Worm (Caenorhabditis elegans): ENCODE data around the gene asb-2.
A peak's percentile ranks its signal among the peaks of the same experiment; 100 is the strongest.

Gene asb-2

DNA sequence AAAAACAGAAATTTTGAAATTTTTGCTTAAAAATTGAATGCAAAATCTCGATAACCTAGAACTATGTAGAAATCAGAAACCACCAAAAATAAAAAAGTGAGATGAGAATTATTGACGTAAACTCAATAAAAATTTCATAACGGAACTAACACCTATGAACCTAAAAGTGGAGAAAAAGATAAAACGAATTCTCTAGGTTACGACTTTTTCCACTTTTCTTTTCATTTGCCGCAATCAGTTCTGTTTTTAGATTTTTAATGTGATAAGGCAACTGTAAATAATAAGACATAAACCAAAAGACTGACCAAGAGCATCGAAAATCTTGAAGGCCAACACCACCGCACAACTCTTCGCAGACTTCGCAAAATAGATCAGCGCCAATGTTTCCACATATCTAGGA is 32.5 kb downstream of the asb-2 start:
- TF ChIP-seq elt-1 (tag; optimal IDR thresholded peaks at IDR 0.05): no peak
- no peak for TF ChIP-seq nhr-21 (tag; optimal IDR thresholded peaks at IDR 0.05)
- TF ChIP-seq unc-39 (tag; optimal IDR thresholded peaks at IDR 0.05): no peak
- TF ChIP-seq ceh-82 (tag; optimal IDR thresholded peaks at IDR 0.05): no peak
- no peak for TF ChIP-seq unc-62 (GFP tag; optimal IDR thresholded peaks at IDR 0.05)
- TF ChIP-seq ztf-4 (tag; optimal IDR thresholded peaks at IDR 0.05): no peak
- no peak for TF ChIP-seq ZK546.5 (tag; optimal IDR thresholded peaks at IDR 0.05)
- no peak for TF ChIP-seq ceh-16 (tag; optimal IDR thresholded peaks at IDR 0.05)
- TF ChIP-seq gmeb-1 (tag; optimal IDR thresholded peaks at IDR 0.05): no peak
- TF ChIP-seq nhr-23 (tag; optimal IDR thresholded peaks at IDR 0.05): no peak
- no peak for TF ChIP-seq sem-4 (tag; optimal IDR thresholded peaks at IDR 0.05)
- no peak for TF ChIP-seq nhr-12 (tag; optimal IDR thresholded peaks at IDR 0.05)
- no peak for TF ChIP-seq mbf-1 (tag; optimal IDR thresholded peaks at IDR 0.05)
- TF ChIP-seq mdl-1 (tag; optimal IDR thresholded peaks at IDR 0.05): no peak
- no peak for TF ChIP-seq nhr-10 (tag; optimal IDR thresholded peaks at IDR 0.05)
- no peak for TF ChIP-seq ztf-1 (GFP tag; conservative IDR thresholded peaks at IDR 0.05)
- no peak for TF ChIP-seq ztf-11 (tag; optimal IDR thresholded peaks at IDR 0.05)
- no peak for TF ChIP-seq fos-1 (tag; optimal IDR thresholded peaks at IDR 0.05)

DNA sequence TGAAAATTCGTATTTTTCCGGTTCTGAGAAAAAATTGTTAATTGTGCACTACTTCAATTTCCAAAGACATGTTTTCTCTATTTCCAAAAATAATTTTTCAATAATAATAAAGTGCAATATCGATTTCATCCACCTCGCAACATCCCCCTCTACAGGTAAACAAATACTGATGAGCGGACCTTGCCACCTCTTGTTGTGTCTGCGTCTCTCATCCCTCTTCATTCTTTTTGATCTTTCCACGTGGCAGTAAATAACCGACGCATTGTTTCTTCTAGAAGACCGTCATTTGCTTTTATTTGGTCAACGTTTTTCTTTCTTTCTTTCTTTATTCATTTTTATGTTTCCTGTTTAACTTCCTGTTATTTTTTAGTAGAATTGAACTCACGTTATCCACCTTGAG is 33.7 kb downstream of the asb-2 start:
- TF ChIP-seq crh-2 (tag; optimal IDR thresholded peaks at IDR 0.05): peak; percentile 63
- TF ChIP-seq nhr-25 (tag; optimal IDR thresholded peaks at IDR 0.05): no peak

DNA sequence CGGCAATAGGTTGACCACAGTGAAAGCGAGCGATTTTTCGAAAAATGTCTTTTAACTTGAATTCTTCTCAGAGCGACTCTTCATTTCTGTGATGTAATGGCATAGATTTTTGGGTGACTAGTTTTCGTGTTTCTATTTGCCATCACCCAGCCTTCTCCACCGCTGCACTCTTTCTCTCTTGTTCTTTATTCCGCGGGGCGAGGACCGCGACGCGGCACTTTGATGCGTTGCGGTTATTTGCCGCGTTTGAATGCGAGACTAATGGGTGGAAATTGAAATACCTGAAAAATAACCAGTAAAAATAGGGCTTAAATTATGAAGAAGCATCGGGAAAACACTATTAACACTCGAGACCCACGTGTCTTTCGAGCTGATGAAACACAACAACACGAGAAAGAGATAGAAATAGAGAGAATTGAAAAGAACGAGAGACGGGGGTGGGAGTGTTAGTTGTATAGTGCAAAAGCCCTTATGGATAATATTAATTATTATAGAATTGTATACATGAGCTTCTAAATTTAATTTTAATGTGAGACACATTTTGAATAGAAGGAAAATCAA is 34.6 kb downstream of the asb-2 start, which contains the start of gene dgk-2:
dgk-2 (minus strand) TSS at position 281 of the 561 bp plus-strand sequence.
- no peak for TF ChIP-seq aly-2 (tag; optimal IDR thresholded peaks at IDR 0.05)
- TF ChIP-seq elt-3 (tag; optimal IDR thresholded peaks at IDR 0.05): no peak
- TF ChIP-seq unc-62 (GFP tag; optimal IDR thresholded peaks at IDR 0.05): no peak
- TF ChIP-seq lin-39 (tag; optimal IDR thresholded peaks at IDR 0.05): no peak
- TF ChIP-seq egl-27 (tag; optimal IDR thresholded peaks at IDR 0.05): no peak
- no peak for TF ChIP-seq nhr-237 (tag; optimal IDR thresholded peaks at IDR 0.05)
- TF ChIP-seq nhr-10 (tag; optimal IDR thresholded peaks at IDR 0.05): no peak
- peak in 1 of 2 experiments; percentile 8 for TF ChIP-seq mdl-1 (tag; optimal IDR thresholded peaks at IDR 0.05)
- no peak for TF ChIP-seq ceh-16 (tag; optimal IDR thresholded peaks at IDR 0.05)
- peak; percentile 54 for TF ChIP-seq C34F6.9 (tag; optimal IDR thresholded peaks at IDR 0.05)
- TF ChIP-seq mab-5 (tag; optimal IDR thresholded peaks at IDR 0.05): no peak
- TF ChIP-seq lin-11 (tag; optimal IDR thresholded peaks at IDR 0.05): no peak
- no peak for TF ChIP-seq R02D3.7 (tag; optimal IDR thresholded peaks at IDR 0.05)
- peak; percentile 19 for TF ChIP-seq nhr-25 (tag; optimal IDR thresholded peaks at IDR 0.05)
- no peak for TF ChIP-seq sma-3 (GFP tag; optimal IDR thresholded peaks at IDR 0.05)
- no peak for TF ChIP-seq nhr-21 (tag; optimal IDR thresholded peaks at IDR 0.05)
- no peak for TF ChIP-seq unc-55 (GFP tag; optimal IDR thresholded peaks at IDR 0.05)
- TF ChIP-seq snpc-4 (tag; optimal IDR thresholded peaks at IDR 0.05): no peak
- TF ChIP-seq nhr-77 (tag; optimal IDR thresholded peaks at IDR 0.05): no peak
- no peak for TF ChIP-seq ama-1 (optimal IDR thresholded peaks at IDR 0.05)
- no peak for TF ChIP-seq gmeb-1 (tag; optimal IDR thresholded peaks at IDR 0.05)
- no peak for TF ChIP-seq F13H6.1 (tag; optimal IDR thresholded peaks at IDR 0.05)
- TF ChIP-seq alr-1 (tag; optimal IDR thresholded peaks at IDR 0.05): no peak
- no peak for TF ChIP-seq nhr-6 (tag; optimal IDR thresholded peaks at IDR 0.05)
- TF ChIP-seq lsy-2 (tag; optimal IDR thresholded peaks at IDR 0.05): peak in 1 of 2 experiments; percentile 18
- TF ChIP-seq crh-2 (tag; optimal IDR thresholded peaks at IDR 0.05): peak; percentile 45
- no peak for TF ChIP-seq ztf-1 (GFP tag; conservative IDR thresholded peaks at IDR 0.05)
- no peak for TF ChIP-seq lin-13 (GFP tag; optimal IDR thresholded peaks at IDR 0.05)
- TF ChIP-seq mbf-1 (tag; optimal IDR thresholded peaks at IDR 0.05): no peak
- TF ChIP-seq elt-1 (tag; optimal IDR thresholded peaks at IDR 0.05): no peak
- peak; percentile 22 for TF ChIP-seq nhr-129 (tag; optimal IDR thresholded peaks at IDR 0.05)
- TF ChIP-seq zag-1 (tag; optimal IDR thresholded peaks at IDR 0.05): no peak
- no peak for TF ChIP-seq peb-1 (tag; optimal IDR thresholded peaks at IDR 0.05)
- TF ChIP-seq skn-1 (tag; optimal IDR thresholded peaks at IDR 0.05): no peak
- TF ChIP-seq Y55F3AM.14 (GFP tag; optimal IDR thresholded peaks at IDR 0.05): no peak
- TF ChIP-seq fos-1 (tag; optimal IDR thresholded peaks at IDR 0.05): peak; percentile 4
- TF ChIP-seq nhr-23 (tag; optimal IDR thresholded peaks at IDR 0.05): no peak
- TF ChIP-seq blmp-1 (tag; optimal IDR thresholded peaks at IDR 0.05; ENCODE audit: insufficient read depth): no peak
- TF ChIP-seq sma-9 (GFP tag; optimal IDR thresholded peaks at IDR 0.05): no peak
- TF ChIP-seq sma-9 (tag; optimal IDR thresholded peaks at IDR 0.05): no peak
